Worm (Caenorhabditis elegans): ENCODE measurements around the gene rap-3.

Gene rap-3

ce11 chrIV:11146962-11147470, 30.1 kb upstream of the rap-3 start, which contains the start of gene pigq-1 (continued):
- peak; percentile 61 for TF ChIP-seq die-1 (tag; optimal IDR thresholded peaks at IDR 0.05)
- TF ChIP-seq C06A6.2 (GFP tag; conservative IDR thresholded peaks at IDR 0.05): no peak
- peak in 2 of 3 experiments; percentile 23 to 58 for TF ChIP-seq lin-35 (GFP tag; optimal IDR thresholded peaks at IDR 0.05)
- no peak for TF ChIP-seq sdz-38 (tag; optimal IDR thresholded peaks at IDR 0.05)
- TF ChIP-seq ccch-3 (GFP tag; optimal IDR thresholded peaks at IDR 0.05): no peak
- peak; percentile 80 for TF ChIP-seq F57C9.4 (tag; optimal IDR thresholded peaks at IDR 0.05)
- no peak for TF ChIP-seq let-526 (GFP tag; IDR thresholded peaks at IDR 0.05)
- peak; percentile 56 for TF ChIP-seq him-1 (tag; optimal IDR thresholded peaks at IDR 0.05)
- TF ChIP-seq B0019.2 (GFP tag; conservative IDR thresholded peaks at IDR 0.05): no peak
- no peak for TF ChIP-seq ceh-79 (tag; optimal IDR thresholded peaks at IDR 0.05)
- TF ChIP-seq lin-26 (GFP tag; IDR thresholded peaks at IDR 0.05): peak; percentile 63
- 0 out of 2 replicates have a peak, but pooled peaks have one; percentile 67 for TF ChIP-seq hsf-1 (GFP tag; IDR thresholded peaks at IDR 0.05)
- 0 out of 2 replicates have a peak, but pooled peaks have one; percentile 36 for TF ChIP-seq Y95B8A.8 (GFP tag; IDR thresholded peaks at IDR 0.05)
- peak; percentile 51 for TF ChIP-seq snpc-1.1 (tag; optimal IDR thresholded peaks at IDR 0.05; ENCODE audit: insufficient read depth)
- TF ChIP-seq ztf-22 (GFP tag; optimal IDR thresholded peaks at IDR 0.05): no peak
- TF ChIP-seq ama-1 (optimal IDR thresholded peaks at IDR 0.05): peak; percentile 90
- no peak for TF ChIP-seq ama-1 (GFP tag; optimal IDR thresholded peaks at IDR 0.05)
- peak; percentile 83 for TF ChIP-seq ZK185.1 (tag; optimal IDR thresholded peaks at IDR 0.05; ENCODE audit: poor library complexity, severe bottlenecking)
- peak; percentile 53; the same call in 1 of the 2 replicates for TF ChIP-seq ekl-4 (GFP tag; IDR thresholded peaks at IDR 0.05)
- peak; percentile 47 for TF ChIP-seq attf-5 (GFP tag; optimal IDR thresholded peaks at IDR 0.05)
- TF ChIP-seq ets-4 (GFP tag; optimal IDR thresholded peaks at IDR 0.05): no peak
- no peak for TF ChIP-seq aptf-2 (GFP tag; conservative IDR thresholded peaks at IDR 0.05)
- peak in 1 of 2 experiments; percentile 34 for TF ChIP-seq let-607 (tag; optimal IDR thresholded peaks at IDR 0.05)
- peak; percentile 72 for TF ChIP-seq snpc-1.3 (tag; optimal IDR thresholded peaks at IDR 0.05; ENCODE audit: insufficient read depth)
- peak; percentile 90 for TF ChIP-seq hrde-1 (tag; optimal IDR thresholded peaks at IDR 0.05; ENCODE audit: borderline replicate concordance)
- no peak for TF ChIP-seq zfh-2 (GFP tag; conservative IDR thresholded peaks at IDR 0.05)
- no peak for TF ChIP-seq pha-4 (tag; optimal IDR thresholded peaks at IDR 0.05)
- no peak for TF ChIP-seq B0261.1 (tag; optimal IDR thresholded peaks at IDR 0.05)
- TF ChIP-seq attf-6 (GFP tag; IDR thresholded peaks at IDR 0.05): no peak
- peak; percentile 52 for TF ChIP-seq chd-7 (tag; optimal IDR thresholded peaks at IDR 0.05)
- no peak for TF ChIP-seq bed-2 (GFP tag; IDR thresholded peaks at IDR 0.05)
- TF ChIP-seq nhr-179 (tag; optimal IDR thresholded peaks at IDR 0.05): no peak
- TF ChIP-seq tbx-9 (tag; optimal IDR thresholded peaks at IDR 0.05; ENCODE audit: borderline replicate concordance): no peak
- peak; percentile 71; the same call in 1 of the 2 replicates for TF ChIP-seq nfyb-1 (GFP tag; IDR thresholded peaks at IDR 0.05)
- no peak for TF ChIP-seq aptf-3 (GFP tag; IDR thresholded peaks at IDR 0.05)
- no peak for TF ChIP-seq lir-1 (GFP tag; conservative IDR thresholded peaks at IDR 0.05)
- TF ChIP-seq nhr-90 (tag; optimal IDR thresholded peaks at IDR 0.05): no peak
- TF ChIP-seq pbrm-1 (GFP tag; IDR thresholded peaks at IDR 0.05): no peak
- TF ChIP-seq K11D2.4 (GFP tag; IDR thresholded peaks at IDR 0.05): no peak
- no peak for TF ChIP-seq ztf-28 (GFP tag; IDR thresholded peaks at IDR 0.05)
- no peak for TF ChIP-seq egl-18 (GFP tag; IDR thresholded peaks at IDR 0.05)
- no peak for TF ChIP-seq nhr-80 (tag; optimal IDR thresholded peaks at IDR 0.05)
- TF ChIP-seq madf-6 (GFP tag; IDR thresholded peaks at IDR 0.05): peak; percentile 66
- peak; percentile 47; the same call in 1 of the 2 replicates for TF ChIP-seq F39B2.1 (GFP tag; IDR thresholded peaks at IDR 0.05)
- no peak for TF ChIP-seq egrh-3 (GFP tag; IDR thresholded peaks at IDR 0.05)
- no peak for TF ChIP-seq F57A8.1 (GFP tag; optimal IDR thresholded peaks at IDR 0.05)
- TF ChIP-seq rcor-1 (GFP tag; IDR thresholded peaks at IDR 0.05): no peak
- TF ChIP-seq ceh-40 (GFP tag; IDR thresholded peaks at IDR 0.05): no peak

Data from whole organism, young adult.